Worm (Caenorhabditis elegans): ENCODE data around the gene gad-3.

The gad-3 gene

DNA sequence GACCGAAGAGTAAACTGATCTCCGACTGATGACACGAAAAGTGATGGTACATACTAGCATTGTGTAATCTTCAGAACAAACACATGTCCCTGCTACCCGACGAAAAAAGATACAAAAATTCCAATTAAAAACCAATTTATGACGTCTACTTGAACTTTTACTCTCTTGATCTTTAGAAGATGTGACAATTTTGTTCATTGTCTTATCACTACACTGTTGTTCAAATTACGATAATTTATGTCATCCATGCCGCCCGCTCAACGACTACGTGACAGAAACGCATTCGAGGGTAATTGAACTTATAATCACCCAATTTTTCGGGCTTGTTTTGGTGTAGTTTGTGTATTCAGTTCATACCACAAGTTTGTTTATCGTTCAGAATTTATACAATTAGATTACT, 28.9 kb downstream of the gad-3 start:
- no peak for TF ChIP-seq hmbx-1 (tag; optimal IDR thresholded peaks at IDR 0.05)
- TF ChIP-seq ceh-36 (tag; optimal IDR thresholded peaks at IDR 0.05) = no peak
- no peak for TF ChIP-seq B0310.2 (tag; optimal IDR thresholded peaks at IDR 0.05)
- no peak for TF ChIP-seq ama-1 (optimal IDR thresholded peaks at IDR 0.05)
- no peak for TF ChIP-seq hmg-4 (GFP tag; optimal IDR thresholded peaks at IDR 0.05)
- no peak for TF ChIP-seq tbx-11 (GFP tag; IDR thresholded peaks at IDR 0.05)
- no peak for TF ChIP-seq tbx-37 (GFP tag; conservative IDR thresholded peaks at IDR 0.05)
- TF ChIP-seq F13C5.2 (tag; optimal IDR thresholded peaks at IDR 0.05) = no peak
- TF ChIP-seq tra-4 (tag; optimal IDR thresholded peaks at IDR 0.05) = no peak
- no peak for TF ChIP-seq aly-1 (tag; optimal IDR thresholded peaks at IDR 0.05)
- no peak for TF ChIP-seq flt-1 (GFP tag; IDR thresholded peaks at IDR 0.05)
- no peak for TF ChIP-seq pes-1 (GFP tag; IDR thresholded peaks at IDR 0.05)
- no peak for TF ChIP-seq scrt-1 (GFP tag; IDR thresholded peaks at IDR 0.05)
- TF ChIP-seq hnd-1 (tag; optimal IDR thresholded peaks at IDR 0.05) = no peak
- TF ChIP-seq ceh-13 (GFP tag; optimal IDR thresholded peaks at IDR 0.05) = no peak
- no peak for TF ChIP-seq ets-7 (tag; optimal IDR thresholded peaks at IDR 0.05)
- no peak for TF ChIP-seq sea-1 (GFP tag; conservative IDR thresholded peaks at IDR 0.05)

DNA sequence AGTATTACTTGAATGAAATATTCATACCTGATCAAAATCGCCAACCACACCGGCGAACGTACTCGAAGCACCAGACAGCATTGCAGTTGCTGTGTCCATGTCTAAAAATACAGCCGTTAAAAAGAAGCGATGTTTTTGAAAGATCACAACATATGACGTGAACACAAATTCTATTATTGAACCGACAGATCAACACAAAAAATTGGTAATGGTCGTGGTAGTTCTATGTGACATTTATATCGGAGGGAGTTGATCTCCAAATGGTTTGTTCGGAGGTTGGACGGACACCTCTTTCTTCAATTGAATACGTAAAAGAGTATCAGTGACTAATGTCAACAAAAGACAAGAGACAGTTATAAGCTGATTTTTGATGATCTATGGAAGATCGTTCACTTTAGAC, 31.5 kb downstream of the gad-3 start, which contains the start of gene pitr-3:
Gene pitr-3, minus strand, starts transcription at position 101 of the 400 bp plus-strand sequence.
- TF ChIP-seq sea-1 (GFP tag; conservative IDR thresholded peaks at IDR 0.05) (no peak), hnd-1 (tag; optimal IDR thresholded peaks at IDR 0.05) (no peak), F13C5.2 (tag; optimal IDR thresholded peaks at IDR 0.05) (no peak), tbx-37 (GFP tag; conservative IDR thresholded peaks at IDR 0.05) (no peak), B0310.2 (tag; optimal IDR thresholded peaks at IDR 0.05) (no peak), hmg-4 (GFP tag; optimal IDR thresholded peaks at IDR 0.05) (no peak), flt-1 (GFP tag; IDR thresholded peaks at IDR 0.05) (no peak), hmbx-1 (tag; optimal IDR thresholded peaks at IDR 0.05) (no peak), ama-1 (optimal IDR thresholded peaks at IDR 0.05) (no peak), aly-1 (tag; optimal IDR thresholded peaks at IDR 0.05) (no peak), scrt-1 (GFP tag; IDR thresholded peaks at IDR 0.05) (no peak), ceh-36 (tag; optimal IDR thresholded peaks at IDR 0.05) (no peak), pes-1 (GFP tag; IDR thresholded peaks at IDR 0.05) (no peak), tra-4 (tag; optimal IDR thresholded peaks at IDR 0.05) (no peak), tbx-11 (GFP tag; IDR thresholded peaks at IDR 0.05) (no peak), ceh-13 (GFP tag; optimal IDR thresholded peaks at IDR 0.05) (no peak)

DNA sequence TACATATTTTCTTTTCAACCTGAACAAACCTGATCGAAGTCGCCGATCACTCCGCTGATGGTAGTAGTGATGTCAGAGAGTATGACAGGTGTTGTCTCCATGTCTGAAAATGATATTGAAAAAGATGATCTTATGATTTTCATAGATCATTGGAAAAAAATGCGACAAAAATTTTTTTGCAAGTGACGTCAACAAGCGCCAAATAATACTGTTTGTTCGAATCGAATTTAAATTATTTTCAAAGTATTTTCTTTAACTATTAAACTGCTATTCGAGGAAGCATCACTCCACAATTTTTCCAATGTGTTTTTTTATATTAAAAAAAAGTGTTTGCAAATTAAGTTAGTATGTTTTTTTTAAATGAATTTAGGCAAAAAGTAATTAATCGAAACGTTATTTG, 35.2 kb downstream of the gad-3 start, which contains the start of gene pitr-2:
Gene pitr-2, minus strand, starts transcription at position 101 of the 400 bp plus-strand sequence.
- TF ChIP-seq B0310.2 (tag; optimal IDR thresholded peaks at IDR 0.05) (no peak), F13C5.2 (tag; optimal IDR thresholded peaks at IDR 0.05) (no peak), ceh-36 (tag; optimal IDR thresholded peaks at IDR 0.05) (no peak), ceh-13 (GFP tag; optimal IDR thresholded peaks at IDR 0.05) (no peak), aly-1 (tag; optimal IDR thresholded peaks at IDR 0.05) (no peak)

DNA sequence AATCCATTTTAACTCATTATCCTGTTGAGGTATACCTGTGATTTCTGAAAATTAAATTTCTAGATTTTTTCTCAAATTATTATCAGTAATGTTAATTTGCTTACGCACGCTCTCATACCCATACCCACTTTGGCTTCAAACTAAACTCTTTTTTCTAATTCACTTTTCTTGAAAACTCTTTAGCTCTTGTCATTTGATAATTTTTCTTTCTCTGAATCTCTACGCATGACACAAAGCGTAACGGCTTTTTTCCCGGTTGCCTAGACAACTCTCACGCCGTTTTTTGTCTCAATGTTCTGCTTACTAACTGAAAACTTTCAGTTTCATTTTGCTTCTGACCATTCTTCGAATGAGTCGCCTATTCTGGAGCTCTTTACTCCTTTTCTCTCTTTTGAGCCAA, 38.9 kb downstream of the gad-3 start, which contains the start of gene B0222.1:
Gene B0222.1, plus strand, starts transcription at position 306 of the 400 bp plus-strand sequence.
- no peak for TF ChIP-seq hmg-4 (GFP tag; optimal IDR thresholded peaks at IDR 0.05)
- TF ChIP-seq hnd-1 (tag; optimal IDR thresholded peaks at IDR 0.05) = no peak
- no peak for TF ChIP-seq aly-1 (tag; optimal IDR thresholded peaks at IDR 0.05)

DNA sequence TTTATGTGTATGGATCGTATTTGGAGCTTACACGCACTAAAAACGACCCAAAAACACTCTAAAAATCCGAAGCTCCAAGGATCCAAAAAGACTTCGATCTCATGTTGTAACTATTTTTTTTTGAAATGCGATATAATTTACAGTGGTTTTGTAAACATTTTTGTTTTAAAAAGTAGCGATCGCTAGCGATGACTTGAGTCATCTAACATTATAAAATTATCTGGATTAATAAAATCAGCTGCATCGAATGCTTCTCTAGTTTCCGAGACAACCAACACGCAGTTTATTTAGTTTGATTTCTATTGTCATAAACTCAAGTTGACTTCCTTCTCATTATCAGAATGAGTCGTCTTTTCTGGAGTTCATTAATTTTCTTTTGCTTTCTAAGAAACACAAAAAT, 40.8 kb downstream of the gad-3 start, which contains the start of gene F21C10.1:
Gene F21C10.1, plus strand, starts transcription at position 301 of the 400 bp plus-strand sequence.
- TF ChIP-seq sea-1 (GFP tag; conservative IDR thresholded peaks at IDR 0.05) (no peak), tbx-11 (GFP tag; IDR thresholded peaks at IDR 0.05) (no peak), ceh-36 (tag; optimal IDR thresholded peaks at IDR 0.05) (no peak), aly-1 (tag; optimal IDR thresholded peaks at IDR 0.05) (no peak), B0310.2 (tag; optimal IDR thresholded peaks at IDR 0.05) (no peak), F13C5.2 (tag; optimal IDR thresholded peaks at IDR 0.05) (no peak)

DNA sequence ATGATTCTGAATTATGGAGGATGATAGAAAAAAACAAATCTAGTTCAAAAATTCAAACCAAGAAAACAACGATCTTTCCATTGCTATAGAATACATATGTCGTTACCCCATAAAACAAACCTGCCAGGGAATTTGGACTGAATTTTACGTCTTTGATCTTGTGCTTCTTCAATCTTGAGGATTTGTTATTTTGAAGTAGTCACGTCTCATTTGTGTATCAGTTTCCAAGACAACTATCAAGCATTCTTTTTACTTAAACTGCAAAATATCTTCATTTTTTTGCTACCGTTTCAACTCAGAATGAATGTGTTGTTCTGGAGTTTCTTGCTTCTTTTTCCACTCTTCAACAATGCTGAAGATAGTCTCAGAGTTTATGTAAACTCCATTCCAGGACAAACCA, 42.0 kb downstream of the gad-3 start, which contains the start of gene F21C10.19:
Gene F21C10.19, plus strand, starts transcription at position 301 of the 400 bp plus-strand sequence.
- no peak for TF ChIP-seq F13C5.2 (tag; optimal IDR thresholded peaks at IDR 0.05)
- TF ChIP-seq tra-4 (tag; optimal IDR thresholded peaks at IDR 0.05) = no peak
- no peak for TF ChIP-seq hmg-4 (GFP tag; optimal IDR thresholded peaks at IDR 0.05)

DNA sequence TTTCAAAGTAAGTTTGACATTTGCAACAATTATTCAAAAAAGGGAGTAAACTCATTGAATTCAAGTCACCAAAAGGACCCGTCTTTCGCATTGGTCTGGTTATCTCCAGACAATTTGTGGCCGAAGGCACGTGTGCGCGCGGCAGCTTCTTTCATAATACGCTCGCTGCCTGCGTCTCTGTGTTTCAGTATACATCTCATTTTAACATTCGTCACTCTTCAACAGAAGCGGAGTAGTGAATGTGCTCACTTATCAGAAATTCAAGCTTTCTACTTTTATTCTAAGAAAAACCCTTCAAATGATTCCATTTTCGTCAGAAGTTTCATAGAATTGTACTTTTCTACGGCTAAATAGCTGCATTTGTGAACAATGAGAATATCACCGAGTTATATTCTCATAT, 44.2 kb downstream of the gad-3 start:
- TF ChIP-seq hmbx-1 (tag; optimal IDR thresholded peaks at IDR 0.05) = no peak
- no peak for TF ChIP-seq hnd-1 (tag; optimal IDR thresholded peaks at IDR 0.05)
- no peak for TF ChIP-seq tbx-37 (GFP tag; conservative IDR thresholded peaks at IDR 0.05)
- TF ChIP-seq B0310.2 (tag; optimal IDR thresholded peaks at IDR 0.05) = no peak
- no peak for TF ChIP-seq scrt-1 (GFP tag; IDR thresholded peaks at IDR 0.05)
- TF ChIP-seq ama-1 (optimal IDR thresholded peaks at IDR 0.05) = no peak
- TF ChIP-seq sea-1 (GFP tag; conservative IDR thresholded peaks at IDR 0.05) = no peak
- TF ChIP-seq tra-4 (tag; optimal IDR thresholded peaks at IDR 0.05) = no peak
- no peak for TF ChIP-seq ets-7 (tag; optimal IDR thresholded peaks at IDR 0.05)
- TF ChIP-seq ceh-13 (GFP tag; optimal IDR thresholded peaks at IDR 0.05) = no peak
- no peak for TF ChIP-seq ceh-36 (tag; optimal IDR thresholded peaks at IDR 0.05)
- no peak for TF ChIP-seq hmg-4 (GFP tag; optimal IDR thresholded peaks at IDR 0.05)
- TF ChIP-seq tbx-11 (GFP tag; IDR thresholded peaks at IDR 0.05) = no peak
- TF ChIP-seq pes-1 (GFP tag; IDR thresholded peaks at IDR 0.05) = no peak
- TF ChIP-seq F13C5.2 (tag; optimal IDR thresholded peaks at IDR 0.05) = no peak
- TF ChIP-seq aly-1 (tag; optimal IDR thresholded peaks at IDR 0.05) = no peak
- no peak for TF ChIP-seq flt-1 (GFP tag; IDR thresholded peaks at IDR 0.05)

DNA sequence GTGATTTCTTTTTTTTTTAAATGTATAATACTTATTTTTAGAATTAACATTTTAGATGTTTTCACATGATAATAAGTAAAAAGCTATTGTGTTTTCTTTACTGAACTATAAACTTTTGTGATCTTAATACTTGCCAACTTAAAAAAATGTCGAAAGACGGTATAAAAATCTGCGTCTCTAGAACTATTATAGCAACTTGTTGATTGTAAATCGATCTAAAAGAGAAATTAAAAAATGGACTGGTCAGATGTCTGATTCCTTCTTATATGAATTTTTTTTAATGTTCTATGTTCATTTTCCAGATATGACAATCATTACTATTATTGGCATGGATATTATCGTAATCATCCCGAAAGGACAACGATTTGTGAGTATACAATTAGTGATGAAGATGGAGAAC, 45.0 kb downstream of the gad-3 start, which contains the start of gene F21C10.3:
Gene F21C10.3, plus strand, starts transcription at position 301 of the 400 bp plus-strand sequence.
- TF ChIP-seq tbx-37 (GFP tag; conservative IDR thresholded peaks at IDR 0.05) (no peak), F13C5.2 (tag; optimal IDR thresholded peaks at IDR 0.05) (no peak), hmg-4 (GFP tag; optimal IDR thresholded peaks at IDR 0.05) (no peak), ets-7 (tag; optimal IDR thresholded peaks at IDR 0.05) (no peak), ceh-13 (GFP tag; optimal IDR thresholded peaks at IDR 0.05) (no peak), B0310.2 (tag; optimal IDR thresholded peaks at IDR 0.05) (no peak), hnd-1 (tag; optimal IDR thresholded peaks at IDR 0.05) (no peak), aly-1 (tag; optimal IDR thresholded peaks at IDR 0.05) (no peak), scrt-1 (GFP tag; IDR thresholded peaks at IDR 0.05) (no peak), tbx-11 (GFP tag; IDR thresholded peaks at IDR 0.05) (no peak), ceh-36 (tag; optimal IDR thresholded peaks at IDR 0.05) (no peak), hmbx-1 (tag; optimal IDR thresholded peaks at IDR 0.05) (no peak), tra-4 (tag; optimal IDR thresholded peaks at IDR 0.05) (no peak), ama-1 (optimal IDR thresholded peaks at IDR 0.05) (no peak), flt-1 (GFP tag; IDR thresholded peaks at IDR 0.05) (no peak), pes-1 (GFP tag; IDR thresholded peaks at IDR 0.05) (no peak), sea-1 (GFP tag; conservative IDR thresholded peaks at IDR 0.05) (no peak)
